Worm (Caenorhabditis elegans): ENCODE results near the gene T25C12.3.

DNA sequence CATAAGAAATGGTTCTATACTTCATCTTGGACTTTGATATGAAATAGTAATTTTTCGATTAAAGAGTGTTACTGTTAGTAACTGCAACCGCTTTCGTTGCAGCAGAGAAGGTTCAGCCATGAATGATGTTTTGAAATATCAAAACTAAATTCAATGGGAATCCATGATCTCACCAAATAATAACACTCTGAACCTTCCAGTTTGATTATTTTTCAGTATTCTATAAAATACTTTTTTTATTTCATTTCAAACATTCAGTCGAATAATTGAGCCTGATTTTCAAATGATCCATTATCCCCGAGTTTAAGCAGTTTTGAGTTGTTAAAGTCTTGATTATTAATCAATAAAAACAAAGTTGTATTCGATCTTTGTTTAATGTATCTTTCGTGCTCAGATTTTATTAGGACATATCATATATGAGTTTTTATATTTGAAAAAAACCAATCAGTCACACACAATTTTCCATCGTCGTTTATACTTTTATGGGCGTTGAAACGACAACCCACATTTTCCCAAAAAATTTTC, 37.5 kb upstream of the T25C12.3 start, which contains the start of gene gcp-2.2:
- TF ChIP-seq snpc-4 (tag; optimal IDR thresholded peaks at IDR 0.05) (no peak), ceh-9 (tag; optimal IDR thresholded peaks at IDR 0.05) (no peak), jun-1 (tag; optimal IDR thresholded peaks at IDR 0.05) (no peak), pqm-1 (tag; optimal IDR thresholded peaks at IDR 0.05) (no peak), ama-1 (optimal IDR thresholded peaks at IDR 0.05) (no peak)
